Worm (Caenorhabditis elegans) whole organism, young adult: ENCODE results near the gene srxa-10.

Experiments
- ceh-40 ChIP-seq: fragments of 200-800 bp; sonication (Bioruptor generic); IDR thresholded peaks from 2 replicates; pipeline ENCODE4 v1.3.6; 2022; ENCODE audit warnings: missing genetic modification characterization, missing compliant biosample characterization
- ceh-79 ChIP-seq: sonication (generic microtip); optimal IDR thresholded peaks from 2 replicates; lab custom pipeline; 2017; ENCODE audit warnings: mild to moderate bottlenecking, missing genetic modification characterization, missing compliant biosample characterization
- lin-40 ChIP-seq: sonication (generic microtip); optimal IDR thresholded peaks from 2 replicates; lab custom pipeline; 2016; ENCODE audit warnings: missing genetic modification characterization, mild to moderate bottlenecking, missing compliant biosample characterization, missing genotype, missing genetic modification reagents
- madf-3 ChIP-seq: fragments of 200-800 bp; sonication (Bioruptor generic); IDR thresholded peaks from 2 replicates; pipeline ENCODE4 v1.3.6; 2022; ENCODE audit warnings: missing genetic modification reagents, missing genetic modification characterization, missing compliant biosample characterization
- madf-8 ChIP-seq: fragments of 200-800 bp; sonication (Bioruptor generic); conservative IDR thresholded peaks from 2 replicates; pipeline ENCODE4 v1.3.6; 2022; ENCODE audit warnings: missing genetic modification reagents, missing genetic modification characterization, missing compliant biosample characterization
- nfya-2 ChIP-seq: fragments of 200-800 bp; sonication (Bioruptor generic); IDR thresholded peaks from 2 replicates; pipeline ENCODE4 v1.3.6; 2022; ENCODE audit warnings: missing genetic modification reagents, missing genetic modification characterization, missing compliant biosample characterization
- rcor-1 ChIP-seq: fragments of 200-800 bp; sonication (Bioruptor generic); IDR thresholded peaks from 2 replicates; pipeline ENCODE4 v1.3.6; 2022; ENCODE audit warnings: missing genetic modification reagents, missing genetic modification characterization, missing compliant biosample characterization
- zfh-2 ChIP-seq: fragments of 200-800 bp; sonication (Bioruptor generic); conservative IDR thresholded peaks from 2 replicates; pipeline ENCODE4 v1.3.6; 2022; ENCODE audit warnings: missing genetic modification reagents, missing genetic modification characterization, missing compliant biosample characterization

srxa-10 gene

ce11 chrIII:9745333-9745897 is 50.9 kb downstream of the srxa-10 start (continued):
- TF ChIP-seq rcor-1 (GFP tag; lab: Robert Waterston, UW) (peak; percentile 24; the same call in 1 of the 2 replicates), madf-3 (GFP tag; lab: Robert Waterston, UW) (0 out of 2 replicates have a peak, but pooled peaks have one; percentile 10), ceh-40 (GFP tag; lab: Robert Waterston, UW) (no peak), lin-40 (tag; lab: Kevin White, UChicago) (no peak), madf-8 (GFP tag; lab: Robert Waterston, UW) (no peak), ceh-79 (tag; lab: Kevin White, UChicago) (no peak), nfya-2 (GFP tag; lab: Robert Waterston, UW) (no peak), zfh-2 (GFP tag; lab: Robert Waterston, UW) (no peak)
